Worm (Caenorhabditis elegans) whole organism, L4 larva: ENCODE results near the gene his-37.
A peak's percentile ranks its signal among the peaks of the same experiment; 100 is the strongest.

Source experiments
- Y105C5A.15 ChIP-seq: fragments of 200-800 bp; sonication (Bioruptor generic); IDR thresholded peaks from 2 replicates; pipeline ENCODE4 v1.3.6; 2022; ENCODE audit warnings: missing genetic modification characterization, missing compliant biosample characterization
- Y48G9A.11 ChIP-seq: fragments of 200-800 bp; sonication (Bioruptor generic); IDR thresholded peaks from 2 replicates; pipeline ENCODE4 v1.3.6; 2022; ENCODE audit warnings: missing genetic modification reagents, missing genetic modification characterization, missing compliant biosample characterization
- Y75B8A.6 ChIP-seq: fragments of 200-800 bp; sonication (Bioruptor generic); IDR thresholded peaks from 2 replicates; pipeline ENCODE4 v1.3.6; 2022; ENCODE audit warnings: missing genetic modification reagents, missing genetic modification characterization, missing compliant biosample characterization
- ZK337.2 ChIP-seq: fragments of 200-800 bp; sonication (Bioruptor generic); IDR thresholded peaks from 2 replicates; pipeline ENCODE4 v1.3.6; 2022; ENCODE audit warnings: missing genetic modification reagents, missing genetic modification characterization, missing compliant biosample characterization
- ZK546.5 ChIP-seq, 2 experiments: sonication (generic microtip); optimal IDR thresholded peaks; 2 replicates each; lab custom pipeline; 2017; ENCODE audit warnings: missing biosample characterization in 2 of 2, missing genetic modification characterization in 2 of 2
- aha-1 ChIP-seq: fragments of 150-350 bp; peaks from one replicate; lab custom pipeline; 2014; ENCODE audit warnings: missing biosample characterization, missing genetic modification characterization
- aly-2 ChIP-seq: sonication (generic microtip); optimal IDR thresholded peaks from 2 replicates; lab custom pipeline; 2018; ENCODE audit warnings: missing biosample characterization, missing genetic modification characterization
- ama-1 ChIP-seq: fragments of 150-350 bp; optimal IDR thresholded peaks from 2 replicates; lab custom pipeline; 2014; ENCODE audit warnings: inconsistent platforms, mixed read lengths
- ceh-32 ChIP-seq: sonication (generic microtip); optimal IDR thresholded peaks from 2 replicates; lab custom pipeline; 2016; ENCODE audit warnings: mild to moderate bottlenecking, missing genetic modification characterization, missing compliant biosample characterization; ENCODE audit not compliant: poor library complexity
- ceh-82 ChIP-seq: sonication (generic microtip); optimal IDR thresholded peaks from 2 replicates; lab custom pipeline; 2017; ENCODE audit warnings: missing biosample characterization, missing genetic modification characterization
- ces-1 ChIP-seq: fragments of 150-350 bp; sonication (generic microtip); optimal IDR thresholded peaks from 4 replicates; lab custom pipeline; 2014; ENCODE audit warnings: missing biosample characterization, missing genetic modification reagents, missing genetic modification characterization
- cey-2 ChIP-seq: sonication (generic microtip); optimal IDR thresholded peaks from 3 replicates; lab custom pipeline; 2017; ENCODE audit warnings: missing genetic modification characterization, mild to moderate bottlenecking, missing compliant biosample characterization, antibody characterized with exemption, borderline replicate concordance; ENCODE audit not compliant: insufficient read depth
- ctbp-1 ChIP-seq: fragments of 200-800 bp; sonication (Bioruptor generic); IDR thresholded peaks from 2 replicates; pipeline ENCODE4 v1.3.6; 2022; ENCODE audit warnings: missing genetic modification reagents, missing genetic modification characterization, missing compliant biosample characterization
- dmd-6 ChIP-seq: fragments of 200-800 bp; sonication (Bioruptor generic); IDR thresholded peaks from 2 replicates; pipeline ENCODE4 v1.3.6; 2022; ENCODE audit warnings: missing genetic modification reagents, missing genetic modification characterization, missing compliant biosample characterization
- dmd-8 ChIP-seq: fragments of 200-800 bp; sonication (Bioruptor generic); IDR thresholded peaks from 2 replicates; pipeline ENCODE4 v1.3.6; 2022; ENCODE audit warnings: missing genetic modification characterization, missing compliant biosample characterization
- dpl-1 ChIP-seq: fragments of 150-350 bp; optimal IDR thresholded peaks from 2 replicates; lab custom pipeline; 2014; ENCODE audit warnings: missing biosample characterization, missing genetic modification reagents, missing genetic modification characterization
- fkh-10 ChIP-seq: fragments of 150-350 bp; optimal IDR thresholded peaks from 2 replicates; lab custom pipeline; 2014; ENCODE audit warnings: missing biosample characterization, missing genetic modification reagents, missing genetic modification characterization
- gei-8 ChIP-seq: fragments of 200-800 bp; sonication (Bioruptor generic); optimal IDR thresholded peaks from 2 replicates; lab custom pipeline; 2018; ENCODE audit warnings: mild to moderate bottlenecking, missing genetic modification characterization, missing compliant biosample characterization
- hif-1 ChIP-seq, 2 experiments: sonication (generic microtip); optimal IDR thresholded peaks; 2 replicates each; lab custom pipeline; 2016 to 2017; ENCODE audit warnings: missing compliant biosample characterization in 2 of 2, missing genetic modification characterization in 2 of 2, missing genetic modification reagents in 2 of 2, missing genotype in 2 of 2, mild to moderate bottlenecking in 1 of 2
- hlh-11 ChIP-seq: fragments of 200-800 bp; sonication (Bioruptor generic); optimal IDR thresholded peaks from 2 replicates; lab custom pipeline; 2018; ENCODE audit warnings: mild to moderate bottlenecking, missing genetic modification characterization, missing compliant biosample characterization
- hlh-30 ChIP-seq: sonication (generic microtip); optimal IDR thresholded peaks from 2 replicates; lab custom pipeline; 2017; ENCODE audit warnings: antibody characterized with exemption, mild to moderate bottlenecking, missing genetic modification characterization, missing compliant biosample characterization; ENCODE audit not compliant: insufficient read depth
- hmg-1.1 ChIP-seq: fragments of 200-800 bp; sonication (Bioruptor generic); IDR thresholded peaks from 2 replicates; pipeline ENCODE4 v1.3.6; 2022; ENCODE audit warnings: missing genetic modification reagents, missing genetic modification characterization, missing compliant biosample characterization
- jun-1 ChIP-seq: fragments of 150-350 bp; optimal IDR thresholded peaks from 2 replicates; lab custom pipeline; 2014; ENCODE audit warnings: missing biosample characterization, missing genetic modification reagents, missing genetic modification characterization
- lin-1 ChIP-seq: fragments of 200-800 bp; sonication (Bioruptor generic); IDR thresholded peaks from 2 replicates; pipeline ENCODE4 v1.3.6; 2022; ENCODE audit warnings: missing genetic modification reagents, missing genetic modification characterization, missing compliant biosample characterization
- lin-29 ChIP-seq: fragments of 200-800 bp; sonication (Bioruptor generic); IDR thresholded peaks from 2 replicates; pipeline ENCODE4 v1.3.6; 2022; ENCODE audit warnings: missing genetic modification reagents, missing genetic modification characterization, missing compliant biosample characterization
- lin-38 ChIP-seq: fragments of 200-800 bp; sonication (Bioruptor generic); IDR thresholded peaks from 2 replicates; pipeline ENCODE4 v1.3.6; 2022; ENCODE audit warnings: missing genetic modification reagents, missing genetic modification characterization, missing compliant biosample characterization
- lin-39 ChIP-seq: fragments of 150-350 bp; optimal IDR thresholded peaks from 2 replicates; lab custom pipeline; 2014; ENCODE audit warnings: missing biosample characterization, missing genetic modification reagents, missing genetic modification characterization
- lir-3 ChIP-seq: sonication (generic microtip); optimal IDR thresholded peaks from 2 replicates; lab custom pipeline; 2016; ENCODE audit warnings: mild to moderate bottlenecking, missing genetic modification characterization, missing compliant biosample characterization
- lsy-2 ChIP-seq, 2 experiments: fragments of 150-350 bp in 1 of 2; sonication (generic microtip) in 1 of 2; optimal IDR thresholded peaks; 2 replicates each; lab custom pipeline; 2014 to 2017; ENCODE audit warnings: missing biosample characterization in 2 of 2, missing genetic modification characterization in 2 of 2
- mdl-1 ChIP-seq, 2 experiments: fragments of 150-350 bp in 1 of 2; sonication (generic microtip) in 1 of 2; optimal IDR thresholded peaks; 2 replicates each; lab custom pipeline; 2014 to 2017; ENCODE audit warnings: missing biosample characterization in 2 of 2, missing genetic modification characterization in 2 of 2
- mdt-29 ChIP-seq: fragments of 200-800 bp; sonication (Bioruptor generic); IDR thresholded peaks from 2 replicates; pipeline ENCODE4 v1.3.6; 2022; ENCODE audit warnings: missing genetic modification reagents, missing genetic modification characterization, missing compliant biosample characterization
- mep-1 ChIP-seq: fragments of 150-350 bp; sonication (generic microtip); optimal IDR thresholded peaks from 3 replicates; lab custom pipeline; 2014; ENCODE audit warnings: missing biosample characterization, missing genetic modification characterization
- mes-2 ChIP-seq: sonication (generic microtip); optimal IDR thresholded peaks from 2 replicates; lab custom pipeline; 2016; ENCODE audit warnings: missing genotype, mild to moderate bottlenecking, missing genetic modification characterization, missing compliant biosample characterization; ENCODE audit not compliant: poor library complexity, severe bottlenecking
- mxl-2 ChIP-seq: fragments of 200-800 bp; sonication (Bioruptor generic); conservative IDR thresholded peaks from 2 replicates; pipeline ENCODE4 v1.3.6; 2022; ENCODE audit warnings: missing genetic modification reagents, missing genetic modification characterization, missing compliant biosample characterization
- mxl-3 ChIP-seq: fragments of 200-800 bp; sonication (Bioruptor generic); optimal IDR thresholded peaks from 2 replicates; lab custom pipeline; 2018; ENCODE audit warnings: mild to moderate bottlenecking, missing genetic modification characterization, missing compliant biosample characterization
- nhr-102 ChIP-seq: sonication (generic microtip); optimal IDR thresholded peaks from 2 replicates; lab custom pipeline; 2016; ENCODE audit warnings: mild to moderate bottlenecking, missing genetic modification characterization, moderate library complexity, missing compliant biosample characterization
- nhr-111 ChIP-seq: fragments of 200-800 bp; sonication (Bioruptor generic); optimal IDR thresholded peaks from 2 replicates; lab custom pipeline; 2018; ENCODE audit warnings: mild to moderate bottlenecking, missing genetic modification characterization, missing compliant biosample characterization
- nhr-76 ChIP-seq: fragments of 150-350 bp; optimal IDR thresholded peaks from 2 replicates; lab custom pipeline; 2014; ENCODE audit warnings: missing biosample characterization, missing genetic modification characterization
- pha-4 ChIP-seq, 2 experiments: fragments of 150-350 bp in 1 of 2; fragments of 200-800 bp in 1 of 2; sonication (Bioruptor generic) in 1 of 2; IDR thresholded peaks in 1 of 2; optimal IDR thresholded peaks in 1 of 2; 2 replicates each; pipeline versions ENCODE4 v1.3.6 to Lab custom; 2014 to 2022; ENCODE audit warnings: missing genetic modification characterization in 2 of 2, missing genetic modification reagents in 2 of 2, missing biosample characterization in 1 of 2, missing compliant biosample characterization in 1 of 2
- set-16 ChIP-seq: fragments of 200-800 bp; sonication (Bioruptor generic); IDR thresholded peaks from 2 replicates; pipeline ENCODE4 v1.3.6; 2022; ENCODE audit warnings: missing genetic modification reagents, missing genetic modification characterization, missing compliant biosample characterization
- skn-1 ChIP-seq: fragments of 150-350 bp; optimal IDR thresholded peaks from 2 replicates; lab custom pipeline; 2014; ENCODE audit warnings: missing biosample characterization, missing genetic modification characterization
- unc-130 ChIP-seq: sonication (generic microtip); optimal IDR thresholded peaks from 2 replicates; lab custom pipeline; 2016; ENCODE audit warnings: missing genetic modification reagents, missing genetic modification characterization, missing compliant biosample characterization
- unc-62 ChIP-seq, 3 experiments: fragments of 150-350 bp in 1 of 3; sonication (generic microtip); optimal IDR thresholded peaks in 2 of 3; peaks in 1 of 3; 1 replicate in 1 of 3; 2 replicates in 2 of 3; lab custom pipeline; 2014 to 2017; ENCODE audit warnings: missing biosample characterization in 3 of 3, missing genetic modification characterization in 3 of 3, missing genetic modification reagents in 3 of 3, missing genotype in 1 of 3
- zag-1 ChIP-seq: fragments of 150-350 bp; optimal IDR thresholded peaks from 2 replicates; lab custom pipeline; 2014; ENCODE audit warnings: missing biosample characterization, missing genetic modification characterization
- zfp-2 ChIP-seq: sonication (generic microtip); optimal IDR thresholded peaks from 2 replicates; lab custom pipeline; 2016; ENCODE audit warnings: mild to moderate bottlenecking, missing genetic modification characterization, missing compliant biosample characterization
- zfp-3 ChIP-seq: fragments of 200-800 bp; sonication (Bioruptor generic); conservative IDR thresholded peaks from 2 replicates; pipeline ENCODE4 v1.3.6; 2022; ENCODE audit warnings: missing genetic modification reagents, missing genetic modification characterization, missing compliant biosample characterization
- zip-2 ChIP-seq: fragments of 150-350 bp; optimal IDR thresholded peaks from 2 replicates; lab custom pipeline; 2014; ENCODE audit warnings: missing biosample characterization, missing genetic modification characterization
- ztf-11 ChIP-seq: fragments of 150-350 bp; optimal IDR thresholded peaks from 2 replicates; lab custom pipeline; 2014; ENCODE audit warnings: missing biosample characterization, missing genetic modification characterization
- ztf-7 ChIP-seq: fragments of 150-350 bp; optimal IDR thresholded peaks from 2 replicates; lab custom pipeline; 2014; ENCODE audit warnings: missing biosample characterization, missing genetic modification characterization

The his-37 gene

ce11 chrV:9582594-9583322 lies 35.9 kb downstream of the his-37 start, which contains the start of gene rtfo-1:
Gene rtfo-1, minus strand, starts transcription at chrV:9582644.
- TF ChIP-seq mdt-29 (GFP tag; lab: Robert Waterston, UW) = no peak
- TF ChIP-seq lin-29 = no peak
- no peak for TF ChIP-seq ZK337.2 (GFP tag; lab: Robert Waterston, UW)
- no peak for TF ChIP-seq pha-4 (GFP tag; IDR thresholded peaks at IDR 0.05; lab: Robert Waterston, UW)
- TF ChIP-seq pha-4 (tag; optimal IDR thresholded peaks at IDR 0.05; lab: Kevin White, UChicago) = peak; percentile 24
- no peak for TF ChIP-seq mdl-1 (tag; optimal IDR thresholded peaks at IDR 0.05; lab: Kevin White, UChicago)
- TF ChIP-seq nhr-111 (GFP tag; lab: Kevin White, UChicago) = no peak
- peak; percentile 58 for TF ChIP-seq mep-1 (tag; lab: Kevin White, UChicago)
- peak; percentile 52; the same call in 1 of the 2 replicates for TF ChIP-seq hmg-1.1
- no peak for TF ChIP-seq hif-1 (tag; optimal IDR thresholded peaks at IDR 0.05; lab: Kevin White, UChicago)
- TF ChIP-seq skn-1 (tag; lab: Kevin White, UChicago) = no peak
- TF ChIP-seq Y105C5A.15 (GFP tag; lab: Robert Waterston, UW) = no peak
- peak; percentile 86 for TF ChIP-seq mes-2
- no peak for TF ChIP-seq ztf-11 (tag; lab: Kevin White, UChicago)
- TF ChIP-seq hlh-30 = peak; percentile 12
- no peak for TF ChIP-seq zfp-3 (GFP tag; lab: Robert Waterston, UW)
- no peak for TF ChIP-seq aha-1 (tag; lab: Kevin White, UChicago)
- no peak for TF ChIP-seq ZK546.5 (tag; optimal IDR thresholded peaks at IDR 0.05; lab: Kevin White, UChicago)
- TF ChIP-seq Y75B8A.6 (GFP tag; lab: Robert Waterston, UW) = no peak
- TF ChIP-seq gei-8 (GFP tag; lab: Kevin White, UChicago) = no peak
- TF ChIP-seq zag-1 (tag; lab: Kevin White, UChicago) = no peak
- no peak for TF ChIP-seq cey-2 (tag; lab: Kevin White, UChicago)
- no peak for TF ChIP-seq dmd-8 (GFP tag; lab: Robert Waterston, UW)
- TF ChIP-seq nhr-76 = no peak
- TF ChIP-seq ztf-7 (tag; lab: Kevin White, UChicago) = no peak
- no peak for TF ChIP-seq set-16 (GFP tag; lab: Robert Waterston, UW)
- TF ChIP-seq lsy-2 (tag; optimal IDR thresholded peaks at IDR 0.05; lab: Kevin White, UChicago) = no peak
- no peak for TF ChIP-seq mxl-3
- peak; percentile 8 for TF ChIP-seq nhr-102 (tag; lab: Kevin White, UChicago)
- TF ChIP-seq dpl-1 = peak; percentile 32
- TF ChIP-seq ceh-32 (tag; lab: Kevin White, UChicago) = no peak
- no peak for TF ChIP-seq ctbp-1
- no peak for TF ChIP-seq lir-3
- no peak for TF ChIP-seq mxl-2
- TF ChIP-seq ces-1 (GFP tag; lab: Kevin White, UChicago) = no peak
- no peak for TF ChIP-seq aly-2 (tag; lab: Kevin White, UChicago)
- no peak for TF ChIP-seq jun-1 (tag; lab: Kevin White, UChicago)
- no peak for TF ChIP-seq unc-62 (GFP tag; optimal IDR thresholded peaks at IDR 0.05 in 1 of 2; lab: Kevin White, UChicago)
- no peak for TF ChIP-seq unc-62 (tag; optimal IDR thresholded peaks at IDR 0.05; lab: Kevin White, UChicago)
- no peak for TF ChIP-seq hlh-11 (tag; lab: Kevin White, UChicago)
- no peak for TF ChIP-seq dmd-6 (GFP tag; lab: Robert Waterston, UW)
- TF ChIP-seq lin-1 (GFP tag; lab: Robert Waterston, UW) = no peak
- no peak for TF ChIP-seq Y48G9A.11 (GFP tag; lab: Robert Waterston, UW)
- TF ChIP-seq zip-2 (tag; lab: Kevin White, UChicago) = no peak
- TF ChIP-seq ceh-82 = no peak
- no peak for TF ChIP-seq zfp-2 (tag; lab: Kevin White, UChicago)
- TF ChIP-seq fkh-10 = no peak
- no peak for TF ChIP-seq ama-1 (lab: Kevin White, UChicago)
- no peak for TF ChIP-seq lin-38 (GFP tag; lab: Robert Waterston, UW)
- TF ChIP-seq unc-130 = peak; percentile 5
- TF ChIP-seq lin-39 = no peak
